Fruit fly (Drosophila melanogaster): ENCODE measurements around the gene Hibch.
A peak's percentile ranks its signal among the peaks of the same experiment; 100 is the strongest.

Gene Hibch

DNA sequence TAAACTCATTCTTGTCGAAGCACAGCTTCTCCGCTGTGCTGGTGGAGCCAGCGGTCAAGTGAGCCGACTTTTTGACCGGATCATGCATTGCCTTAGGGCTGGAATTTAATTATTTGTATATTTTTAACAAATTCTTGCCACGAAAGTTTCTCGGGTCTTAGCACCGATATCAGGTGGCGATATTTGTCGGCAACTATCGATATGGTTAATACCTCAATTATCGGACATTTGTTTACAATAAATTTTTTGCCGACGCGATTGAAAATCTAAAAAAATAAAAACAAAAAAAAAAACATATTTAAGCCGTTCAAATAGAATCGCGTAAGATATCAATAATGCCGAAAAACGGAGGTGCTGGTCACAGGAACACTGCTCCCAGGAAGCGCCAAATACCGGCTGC lies 4.5 kb downstream of the Hibch start, which contains the start of the genes Cog2 and Trax (continued):
- TF ChIP-seq Dp (GFP tag; optimal IDR thresholded peaks at IDR 0.05) = peak; percentile 18
- TF ChIP-seq HLH54F (GFP tag; optimal IDR thresholded peaks at IDR 0.05) = no peak
- no peak for TF ChIP-seq psq (GFP tag; optimal IDR thresholded peaks at IDR 0.05)
- TF ChIP-seq CG12299 (tag; optimal IDR thresholded peaks at IDR 0.05) = no peak
- no peak for TF ChIP-seq CG13296 (GFP tag; optimal IDR thresholded peaks at IDR 0.05)
- TF ChIP-seq CG2129 (GFP tag; IDR thresholded peaks at IDR 0.05; ENCODE audit: partially characterized antibody) = peak; percentile 83
- no peak for TF ChIP-seq D (optimal IDR thresholded peaks at IDR 0.05)
- no peak for TF ChIP-seq D (GFP tag; optimal IDR thresholded peaks at IDR 0.05)
- TF ChIP-seq nerfin-2 (GFP tag; IDR thresholded peaks at IDR 0.05; ENCODE audit: partially characterized antibody) = peak; percentile 53; the same call in 1 of the 2 replicates
- peak; percentile 86 for TF ChIP-seq HLH4C (GFP tag; IDR thresholded peaks at IDR 0.05; ENCODE audit: partially characterized antibody)
- peak; percentile 54 for TF ChIP-seq MESR4 (GFP tag; optimal IDR thresholded peaks at IDR 0.05)
- no peak for TF ChIP-seq otp (GFP tag; IDR thresholded peaks at IDR 0.05)
- peak; percentile 94 for TF ChIP-seq CG34224 (GFP tag; IDR thresholded peaks at IDR 0.05; ENCODE audit: partially characterized antibody)
- TF ChIP-seq CG1233 (GFP tag; optimal IDR thresholded peaks at IDR 0.05) = no peak
- TF ChIP-seq CG34422 (GFP tag; IDR thresholded peaks at IDR 0.05) = 0 out of 3 replicates have a peak, but pooled peaks have one; percentile 9
- peak; percentile 36 for TF ChIP-seq pzg (GFP tag; optimal IDR thresholded peaks at IDR 0.05)
- no peak for TF ChIP-seq CG18262 (tag; optimal IDR thresholded peaks at IDR 0.05)
- peak; percentile 85; the same call in 2 of the 3 replicates for TF ChIP-seq Opbp (GFP tag; IDR thresholded peaks at IDR 0.05; ENCODE audit: partially characterized antibody)
- TF ChIP-seq ssp (GFP tag; IDR thresholded peaks at IDR 0.05) = no peak
- TF ChIP-seq ftz-f1 (GFP tag; optimal IDR thresholded peaks at IDR 0.05) = peak; percentile 37
- peak; percentile 41 for TF ChIP-seq Sin3A (optimal IDR thresholded peaks at IDR 0.05)
- TF ChIP-seq oc (tag; optimal IDR thresholded peaks at IDR 0.05) = no peak
- peak; percentile 83 for TF ChIP-seq hbn (GFP tag; IDR thresholded peaks at IDR 0.05; ENCODE audit: partially characterized antibody)
- peak; percentile 49 for TF ChIP-seq CG4617 (GFP tag; optimal IDR thresholded peaks at IDR 0.05; ENCODE audit: borderline replicate concordance)
- peak; percentile 60 for TF ChIP-seq CG10267 (tag; optimal IDR thresholded peaks at IDR 0.05)
- peak; percentile 70 for TF ChIP-seq ato (GFP tag; IDR thresholded peaks at IDR 0.05; ENCODE audit: partially characterized antibody)
- TF ChIP-seq tio (GFP tag; optimal IDR thresholded peaks at IDR 0.05) = no peak
- peak; percentile 89 for TF ChIP-seq CG6791 (GFP tag; IDR thresholded peaks at IDR 0.05; ENCODE audit: partially characterized antibody)
- peak; percentile 92 for TF ChIP-seq sna (GFP tag; IDR thresholded peaks at IDR 0.05; ENCODE audit: partially characterized antibody)
- peak; percentile 75 for TF ChIP-seq hb (GFP tag; IDR thresholded peaks at IDR 0.05; ENCODE audit: partially characterized antibody)
- peak; percentile 41 for TF ChIP-seq YL-1 (GFP tag; optimal IDR thresholded peaks at IDR 0.05)
- peak; percentile 95 for TF ChIP-seq CG13287 (GFP tag; IDR thresholded peaks at IDR 0.05; ENCODE audit: partially characterized antibody)
- TF ChIP-seq CG3847 (GFP tag; IDR thresholded peaks at IDR 0.05) = no peak
- TF ChIP-seq lov (optimal IDR thresholded peaks at IDR 0.05) = no peak
- TF ChIP-seq lov (GFP tag; IDR thresholded peaks at IDR 0.05) = no peak
- TF ChIP-seq ab (GFP tag; optimal IDR thresholded peaks at IDR 0.05) = no peak
- peak; percentile 76 for TF ChIP-seq Dref (GFP tag; IDR thresholded peaks at IDR 0.05)
- peak; percentile 73 for TF ChIP-seq BEAF-32 (GFP tag; optimal IDR thresholded peaks at IDR 0.05)
- no peak for TF ChIP-seq CG4820 (GFP tag; optimal IDR thresholded peaks at IDR 0.05)
- TF ChIP-seq Poxn (GFP tag; IDR thresholded peaks at IDR 0.05) = no peak
- no peak for TF ChIP-seq Hey (tag; optimal IDR thresholded peaks at IDR 0.05)
- TF ChIP-seq CG43689 (GFP tag; IDR thresholded peaks at IDR 0.05) = no peak
- no peak for TF ChIP-seq tx (GFP tag; optimal IDR thresholded peaks at IDR 0.05)
- TF ChIP-seq Sry-δ (GFP tag; optimal IDR thresholded peaks at IDR 0.05) = peak; percentile 75
- TF ChIP-seq CG8290 (GFP tag; optimal IDR thresholded peaks at IDR 0.05) = no peak
- no peak for TF ChIP-seq CG8290 (tag; optimal IDR thresholded peaks at IDR 0.05)
- peak; percentile 87 for TF ChIP-seq Bgb (GFP tag; IDR thresholded peaks at IDR 0.05; ENCODE audit: partially characterized antibody)
- TF ChIP-seq CG2116 (GFP tag; optimal IDR thresholded peaks at IDR 0.05) = peak; percentile 46
- TF ChIP-seq pho (GFP tag; optimal IDR thresholded peaks at IDR 0.05) = no peak
- peak; percentile 7 for TF ChIP-seq CG1603 (tag; optimal IDR thresholded peaks at IDR 0.05)
- no peak for TF ChIP-seq Tbp (GFP tag; optimal IDR thresholded peaks at IDR 0.05)
